Worm (Caenorhabditis elegans): ENCODE data around the gene nhr-67.

nhr-67 gene

DNA sequence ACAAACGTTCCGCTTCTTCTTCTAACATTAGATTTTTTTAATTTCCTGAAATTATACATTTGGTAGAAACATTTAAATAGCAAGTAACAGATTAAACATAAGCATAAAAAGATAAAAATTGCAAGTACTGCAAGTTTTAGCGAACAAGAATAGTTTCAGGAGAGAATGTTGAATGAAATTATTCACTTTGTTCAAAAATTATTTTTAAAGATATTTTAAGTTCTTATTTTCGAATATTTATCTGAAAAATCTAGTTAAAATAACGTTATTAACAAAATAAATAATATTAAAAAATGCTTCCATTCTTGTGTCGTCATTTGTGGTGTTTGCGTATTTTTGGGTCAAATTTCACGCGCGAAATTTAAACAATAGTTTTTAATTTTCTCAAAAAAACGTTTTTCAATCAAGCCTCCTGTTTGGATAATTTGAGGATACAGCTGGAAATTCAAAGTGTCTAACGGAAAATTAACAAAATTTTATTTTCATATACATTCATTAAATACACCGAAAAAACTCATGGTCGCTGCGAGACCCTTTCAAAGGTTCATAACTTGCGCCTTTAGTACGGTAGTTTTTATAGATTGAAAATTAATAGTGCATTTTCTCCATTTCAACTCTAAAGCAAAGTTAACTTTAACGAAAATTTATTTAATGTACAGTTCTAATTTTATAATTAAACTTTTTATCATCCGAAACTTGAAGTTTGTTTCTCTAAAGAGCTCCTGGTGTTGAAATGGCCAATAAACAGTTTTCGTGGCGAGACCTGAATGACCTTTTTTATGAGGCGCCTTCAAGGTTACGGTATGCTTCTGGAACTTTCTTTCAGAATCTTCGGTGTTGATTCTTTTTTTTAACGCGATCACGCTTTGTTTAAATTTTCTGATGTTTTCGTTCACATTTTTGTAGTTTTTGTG is 27.0 kb upstream of the nhr-67 start, which contains the start of gene skih-2 (continued):
- TF ChIP-seq Y105C5A.15 (GFP tag; IDR thresholded peaks at IDR 0.05) = no peak
- TF ChIP-seq F49E8.2 (tag; optimal IDR thresholded peaks at IDR 0.05; ENCODE audit: borderline replicate concordance) = peak; percentile 64
- TF ChIP-seq nhr-42 (GFP tag; IDR thresholded peaks at IDR 0.05) = no peak
- TF ChIP-seq snpc-1.2 (GFP tag; IDR thresholded peaks at IDR 0.05) = peak; percentile 21; the same call in 1 of the 2 replicates
- TF ChIP-seq zip-2 (tag; optimal IDR thresholded peaks at IDR 0.05) = no peak
- no peak for TF ChIP-seq daf-12 (tag; optimal IDR thresholded peaks at IDR 0.05)

- no peak for TF ChIP-seq dmd-6 (GFP tag; IDR thresholded peaks at IDR 0.05)
- no peak for TF ChIP-seq tra-1 (GFP tag; IDR thresholded peaks at IDR 0.05)
- no peak for TF ChIP-seq T20F7.1 (GFP tag; optimal IDR thresholded peaks at IDR 0.05)
- no peak for TF ChIP-seq sdz-12 (GFP tag; optimal IDR thresholded peaks at IDR 0.05)
- TF ChIP-seq php-3 (GFP tag; IDR thresholded peaks at IDR 0.05) = no peak
- no peak for TF ChIP-seq F10B5.3 (tag; optimal IDR thresholded peaks at IDR 0.05)
- no peak for TF ChIP-seq nhr-237 (tag; optimal IDR thresholded peaks at IDR 0.05)
- no peak for TF ChIP-seq nhr-48 (tag; optimal IDR thresholded peaks at IDR 0.05)
- no peak for TF ChIP-seq lin-29 (GFP tag; IDR thresholded peaks at IDR 0.05)
- no peak for TF ChIP-seq nhr-41 (GFP tag; IDR thresholded peaks at IDR 0.05)
- TF ChIP-seq skn-1 (tag; optimal IDR thresholded peaks at IDR 0.05) = no peak
- no peak for TF ChIP-seq ztf-7 (tag; optimal IDR thresholded peaks at IDR 0.05)
- no peak for TF ChIP-seq hlh-30 (tag; optimal IDR thresholded peaks at IDR 0.05; ENCODE audit: insufficient read depth)
Observed at ce11 chrIV:11143228-11143444, 26.4 kb upstream of the nhr-67 start, which contains the start of gene F01G4.4. F01G4.4 (plus strand) TSS chrIV:11143345.

DNA sequence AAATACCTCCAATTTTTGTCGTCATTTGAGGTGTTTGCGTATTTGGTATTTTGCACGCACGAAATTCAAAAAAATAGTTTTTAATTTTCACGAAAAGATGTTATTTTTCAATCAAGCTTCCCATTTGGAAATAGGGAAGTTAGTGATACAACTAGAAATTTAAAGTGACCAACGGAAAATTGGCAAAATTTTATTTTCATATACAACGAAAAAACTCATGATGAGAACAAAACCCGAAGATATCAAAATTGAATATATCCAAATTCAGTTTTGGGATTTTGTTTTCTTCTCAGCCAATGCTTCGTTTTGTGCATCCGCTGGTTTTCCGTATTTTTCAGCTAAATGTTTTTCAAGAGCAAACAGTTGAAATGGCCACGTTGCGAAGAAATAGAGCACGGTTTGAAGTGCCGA is 23.6 kb upstream of the nhr-67 start:
- TF ChIP-seq zfp-3 (GFP tag; conservative IDR thresholded peaks at IDR 0.05) (0 out of 2 replicates have a peak, but pooled peaks have one; percentile 30), aly-2 (tag; optimal IDR thresholded peaks at IDR 0.05) (no peak), Y48G9A.11 (GFP tag; IDR thresholded peaks at IDR 0.05) (0 out of 2 replicates have a peak, but pooled peaks have one; percentile 6), hif-1 (tag; optimal IDR thresholded peaks at IDR 0.05) (no peak), dve-1 (tag; optimal IDR thresholded peaks at IDR 0.05; ENCODE audit: insufficient read depth) (no peak), ces-1 (GFP tag; optimal IDR thresholded peaks at IDR 0.05) (no peak), fos-1 (tag; optimal IDR thresholded peaks at IDR 0.05) (no peak), attf-4 (tag; optimal IDR thresholded peaks at IDR 0.05) (no peak), mes-2 (tag; optimal IDR thresholded peaks at IDR 0.05; ENCODE audit: poor library complexity, severe bottlenecking) (no peak), D1046.2 (GFP tag; IDR thresholded peaks at IDR 0.05) (no peak), skn-1 (tag; optimal IDR thresholded peaks at IDR 0.05) (no peak), nhr-76 (tag; optimal IDR thresholded peaks at IDR 0.05) (no peak), pha-4 (GFP tag; IDR thresholded peaks at IDR 0.05) (peak; percentile 64; the same call in 1 of the 2 replicates), pha-4 (tag; optimal IDR thresholded peaks at IDR 0.05) (no peak), unc-62 (GFP tag; optimal IDR thresholded peaks at IDR 0.05 in 1 of 2) (peak in 1 of 2 experiments; percentile 51), unc-62 (tag; optimal IDR thresholded peaks at IDR 0.05) (no peak), dmd-9 (GFP tag; IDR thresholded peaks at IDR 0.05) (no peak), F26F4.8 (GFP tag; conservative IDR thresholded peaks at IDR 0.05) (no peak), rbr-2 (tag; optimal IDR thresholded peaks at IDR 0.05) (no peak), ztf-7 (tag; optimal IDR thresholded peaks at IDR 0.05) (no peak), madf-5 (GFP tag; IDR thresholded peaks at IDR 0.05) (no peak), ztf-11 (tag; optimal IDR thresholded peaks at IDR 0.05) (no peak), hlh-30 (tag; optimal IDR thresholded peaks at IDR 0.05; ENCODE audit: insufficient read depth) (no peak), lin-38 (GFP tag; IDR thresholded peaks at IDR 0.05) (peak; percentile 62), ceh-28 (tag; optimal IDR thresholded peaks at IDR 0.05) (no peak), unc-130 (GFP tag; optimal IDR thresholded peaks at IDR 0.05) (no peak), sdz-12 (GFP tag; optimal IDR thresholded peaks at IDR 0.05) (no peak), ctbp-1 (GFP tag; IDR thresholded peaks at IDR 0.05) (no peak), nhr-111 (GFP tag; optimal IDR thresholded peaks at IDR 0.05) (no peak), nhr-28 (tag; optimal IDR thresholded peaks at IDR 0.05) (no peak), ceh-32 (tag; optimal IDR thresholded peaks at IDR 0.05; ENCODE audit: poor library complexity) (no peak), snpc-1.2 (GFP tag; IDR thresholded peaks at IDR 0.05) (0 out of 2 replicates have a peak, but pooled peaks have one; percentile 15), F10B5.3 (tag; optimal IDR thresholded peaks at IDR 0.05) (no peak), pqm-1 (tag; optimal IDR thresholded peaks at IDR 0.05) (no peak)
